Worm (Caenorhabditis elegans): ENCODE measurements around the gene mon-2.
A peak's percentile ranks its signal among the peaks of the same experiment; 100 is the strongest.

The mon-2 gene

DNA sequence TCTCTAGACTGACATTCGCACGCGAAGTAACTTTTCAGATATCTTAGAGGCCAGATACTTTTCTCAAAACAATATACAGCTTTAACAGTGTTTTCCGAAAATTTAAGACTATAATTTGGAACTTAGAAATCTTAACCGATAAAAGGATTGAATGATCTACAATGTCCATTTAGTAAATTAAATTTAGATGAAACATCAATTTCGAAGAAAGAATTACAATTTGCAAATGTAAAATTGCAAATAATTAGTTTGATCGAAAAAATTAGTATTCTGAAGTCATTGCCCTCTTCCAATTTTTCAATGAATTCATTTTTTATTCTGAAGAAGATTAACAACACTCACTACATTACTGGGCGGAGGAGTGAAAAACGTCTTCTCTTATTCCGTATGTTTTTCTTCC, 28.0 kb upstream of the mon-2 start, which contains the start of gene bath-37:
TSS of gene bath-37 (plus strand) at position 301 of the 400 bp plus-strand sequence.
- TF ChIP-seq ets-5 (GFP tag; IDR thresholded peaks at IDR 0.05) (no peak), C04F5.9 (tag; optimal IDR thresholded peaks at IDR 0.05) (no peak), grh-1 (GFP tag; IDR thresholded peaks at IDR 0.05) (no peak), xbp-1 (tag; optimal IDR thresholded peaks at IDR 0.05) (no peak), sptf-1 (tag; optimal IDR thresholded peaks at IDR 0.05) (no peak), efl-1 (optimal IDR thresholded peaks at IDR 0.05) (no peak), efl-1 (GFP tag; optimal IDR thresholded peaks at IDR 0.05 in 1 of 2) (no peak), mab-9 (GFP tag; IDR thresholded peaks at IDR 0.05) (no peak), C16A3.4 (tag; optimal IDR thresholded peaks at IDR 0.05) (no peak), elt-2 (tag; optimal IDR thresholded peaks at IDR 0.05) (no peak)

ce11 chrIV:12075497-12075896, 21.1 kb upstream of the mon-2 start, which contains the start of gene K08E4.7:
Gene K08E4.7, plus strand, starts transcription at chrIV:12075797.
- TF ChIP-seq ces-1 (GFP tag; optimal IDR thresholded peaks at IDR 0.05) = no peak

DNA sequence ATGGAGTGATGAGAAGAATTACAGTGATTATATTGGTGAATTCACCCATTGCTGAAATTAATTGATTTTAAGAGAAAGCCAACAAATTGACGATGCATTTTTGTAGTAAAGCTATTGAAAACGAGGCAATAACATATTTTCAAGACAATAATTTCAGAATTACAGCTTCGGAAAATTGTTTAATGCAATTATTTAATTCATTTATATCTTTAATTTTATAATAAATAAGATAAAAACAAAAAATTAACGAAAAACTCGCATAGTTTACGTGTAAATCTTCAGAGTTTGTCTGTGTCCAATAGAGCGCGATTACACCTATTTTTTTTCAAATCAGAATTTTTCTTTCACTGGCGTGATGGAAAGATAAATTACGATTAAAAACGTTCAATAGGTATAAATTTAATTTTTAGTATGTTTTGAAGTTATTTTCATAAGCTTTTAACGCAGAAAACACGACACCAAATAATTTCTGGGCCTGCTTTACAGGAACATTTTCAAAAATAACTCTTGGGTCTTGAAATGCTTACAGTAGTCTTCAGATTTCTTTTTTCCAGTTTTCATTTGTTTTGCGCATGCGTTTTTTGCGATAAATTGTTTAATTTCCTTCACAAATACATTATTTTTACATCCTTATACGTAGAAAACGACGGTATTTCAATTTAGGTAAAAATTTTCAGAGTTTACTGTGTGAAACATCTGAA, 18.3 kb upstream of the mon-2 start, which contains the start of gene tmed-1:
TSS of gene tmed-1 (minus strand) at position 51 of the 701 bp plus-strand sequence.
- no peak for TF ChIP-seq fos-1 (tag; optimal IDR thresholded peaks at IDR 0.05)
- no peak for TF ChIP-seq isw-1 (GFP tag; IDR thresholded peaks at IDR 0.05)
- peak in 1 of 3 experiments; percentile 45 for TF ChIP-seq dpl-1 (GFP tag; optimal IDR thresholded peaks at IDR 0.05)
- TF ChIP-seq ceh-90 (tag; optimal IDR thresholded peaks at IDR 0.05) = no peak
- no peak for TF ChIP-seq nhr-77 (tag; optimal IDR thresholded peaks at IDR 0.05)
- TF ChIP-seq ceh-82 (tag; optimal IDR thresholded peaks at IDR 0.05) = no peak
- TF ChIP-seq nhr-90 (tag; optimal IDR thresholded peaks at IDR 0.05; ENCODE audit: poor library complexity) = no peak
- TF ChIP-seq grh-1 (GFP tag; IDR thresholded peaks at IDR 0.05) = no peak
- TF ChIP-seq F16B12.6 (tag; optimal IDR thresholded peaks at IDR 0.05) = no peak
- peak in 1 of 2 experiments; percentile 3 for TF ChIP-seq lin-35 (GFP tag; optimal IDR thresholded peaks at IDR 0.05)
- no peak for TF ChIP-seq fkh-4 (tag; optimal IDR thresholded peaks at IDR 0.05; ENCODE audit: borderline replicate concordance)
- no peak for TF ChIP-seq unc-86 (tag; optimal IDR thresholded peaks at IDR 0.05)
- TF ChIP-seq lsy-2 (tag; optimal IDR thresholded peaks at IDR 0.05) = peak in 1 of 2 experiments; percentile 24
- no peak for TF ChIP-seq tbx-2 (tag; optimal IDR thresholded peaks at IDR 0.05)
- TF ChIP-seq rnt-1 (tag; optimal IDR thresholded peaks at IDR 0.05) = no peak
- no peak for TF ChIP-seq skn-1 (tag; optimal IDR thresholded peaks at IDR 0.05)
- no peak for TF ChIP-seq snu-23 (GFP tag; optimal IDR thresholded peaks at IDR 0.05)
- TF ChIP-seq ces-1 (GFP tag; optimal IDR thresholded peaks at IDR 0.05) = no peak
- no peak for TF ChIP-seq mdl-1 (tag; optimal IDR thresholded peaks at IDR 0.05)
- no peak for TF ChIP-seq nhr-47 (tag; optimal IDR thresholded peaks at IDR 0.05)
- no peak for TF ChIP-seq hlh-17 (GFP tag; optimal IDR thresholded peaks at IDR 0.05; ENCODE audit: borderline replicate concordance)
- no peak for TF ChIP-seq sptf-1 (tag; optimal IDR thresholded peaks at IDR 0.05)
- TF ChIP-seq zip-4 (GFP tag; optimal IDR thresholded peaks at IDR 0.05) = no peak
- no peak for TF ChIP-seq irx-1 (tag; optimal IDR thresholded peaks at IDR 0.05)
- no peak for TF ChIP-seq efl-1 (optimal IDR thresholded peaks at IDR 0.05)
- TF ChIP-seq efl-1 (GFP tag; optimal IDR thresholded peaks at IDR 0.05 in 1 of 2) = peak in 1 of 2 experiments; percentile 26
- TF ChIP-seq nhr-12 (tag; optimal IDR thresholded peaks at IDR 0.05) = no peak
- TF ChIP-seq sox-4 (tag; optimal IDR thresholded peaks at IDR 0.05) = no peak
- TF ChIP-seq aha-1 (tag; optimal IDR thresholded peaks at IDR 0.05) = no peak
- TF ChIP-seq C04F5.9 (tag; optimal IDR thresholded peaks at IDR 0.05) = no peak

DNA sequence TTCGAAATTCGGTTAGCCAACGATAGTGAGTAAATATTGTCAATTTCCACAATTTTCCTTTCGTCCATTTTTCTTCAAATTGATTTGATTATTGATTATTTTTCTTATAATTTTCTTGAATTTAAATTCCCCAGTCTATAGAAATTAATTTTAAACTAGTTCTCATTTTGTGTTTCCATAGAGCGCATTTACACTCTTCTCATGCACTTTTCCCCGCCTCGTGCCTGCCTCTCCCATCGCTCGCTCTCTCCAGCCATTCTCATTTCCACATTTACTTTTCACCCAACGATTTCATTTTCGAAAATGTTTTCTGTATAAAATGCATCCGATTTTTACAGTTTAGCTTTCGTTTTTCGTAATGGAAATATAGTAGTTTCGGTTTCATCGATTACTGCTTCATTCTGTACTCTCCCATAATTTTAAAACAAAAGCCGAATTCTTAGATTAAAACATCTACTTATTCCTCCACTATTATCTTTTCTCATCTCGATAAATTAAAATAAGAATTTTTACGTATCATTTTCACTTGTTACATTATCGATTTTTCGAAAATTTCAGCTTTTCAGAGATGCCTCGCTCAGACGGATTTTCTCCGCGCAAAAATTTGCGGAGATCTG, 17.6 kb upstream of the mon-2 start, which contains the start of gene lex-1:
TSS of gene lex-1 (plus strand) at position 567 of the 617 bp plus-strand sequence.
- TF ChIP-seq fkh-10 (GFP tag; optimal IDR thresholded peaks at IDR 0.05) (no peak), efl-3 (GFP tag; optimal IDR thresholded peaks at IDR 0.05) (no peak), pax-3 (tag; optimal IDR thresholded peaks at IDR 0.05) (no peak), pag-3 (tag; optimal IDR thresholded peaks at IDR 0.05; ENCODE audit: borderline replicate concordance, insufficient read depth) (no peak), rnt-1 (tag; optimal IDR thresholded peaks at IDR 0.05) (no peak), nhr-237 (tag; optimal IDR thresholded peaks at IDR 0.05) (no peak), C34B4.2 (tag; optimal IDR thresholded peaks at IDR 0.05) (no peak), nhr-47 (tag; optimal IDR thresholded peaks at IDR 0.05) (peak; percentile 6), tlp-1 (tag; optimal IDR thresholded peaks at IDR 0.05) (no peak), mef-2 (tag; optimal IDR thresholded peaks at IDR 0.05) (no peak), Y116A8C.19 (tag; optimal IDR thresholded peaks at IDR 0.05; ENCODE audit: borderline replicate concordance) (no peak), lin-14 (GFP tag; optimal IDR thresholded peaks at IDR 0.05) (peak; percentile 40), fkh-4 (tag; optimal IDR thresholded peaks at IDR 0.05; ENCODE audit: borderline replicate concordance) (no peak), ztf-4 (tag; optimal IDR thresholded peaks at IDR 0.05) (no peak), unc-30 (tag; optimal IDR thresholded peaks at IDR 0.05) (no peak)
